Worm (Caenorhabditis elegans) whole organism, L2 larva: ENCODE measurements around the gene T04F3.1.

Experiments used
- F13H6.1 ChIP-seq: sonication (generic microtip); optimal IDR thresholded peaks from 2 replicates; lab custom pipeline; 2016; ENCODE audit warnings: missing genetic modification characterization, missing compliant biosample characterization
- R02D3.7 ChIP-seq: fragments of 150-350 bp; optimal IDR thresholded peaks from 2 replicates; lab custom pipeline; 2014; ENCODE audit warnings: missing biosample characterization, missing genetic modification characterization
- elt-3 ChIP-seq: sonication (generic microtip); optimal IDR thresholded peaks from 2 replicates; lab custom pipeline; 2017; ENCODE audit warnings: missing biosample characterization, missing genetic modification characterization
- fos-1 ChIP-seq: fragments of 150-350 bp; optimal IDR thresholded peaks from 2 replicates; lab custom pipeline; 2014; ENCODE audit warnings: missing biosample characterization, missing genetic modification characterization
- mbf-1 ChIP-seq: sonication (generic microtip); optimal IDR thresholded peaks from 2 replicates; lab custom pipeline; 2017; ENCODE audit warnings: missing biosample characterization, missing genetic modification characterization
- nhr-23 ChIP-seq: fragments of 150-350 bp; optimal IDR thresholded peaks from 2 replicates; lab custom pipeline; 2014; ENCODE audit warnings: missing biosample characterization, missing genetic modification reagents, missing genetic modification characterization
- nhr-237 ChIP-seq: fragments of 150-350 bp; optimal IDR thresholded peaks from 2 replicates; lab custom pipeline; 2014; ENCODE audit warnings: missing biosample characterization, missing genetic modification characterization
- nhr-6 ChIP-seq: fragments of 150-350 bp; optimal IDR thresholded peaks from 2 replicates; lab custom pipeline; 2014; ENCODE audit warnings: missing biosample characterization, missing genetic modification characterization
- skn-1 ChIP-seq: sonication (generic microtip); optimal IDR thresholded peaks from 2 replicates; lab custom pipeline; 2017; ENCODE audit warnings: missing biosample characterization, missing genetic modification characterization
- ztf-1 ChIP-seq: fragments of 200-800 bp; sonication (Bioruptor generic); conservative IDR thresholded peaks from 2 replicates; pipeline ENCODE4 v1.3.6; 2022; ENCODE audit warnings: missing genetic modification characterization, missing compliant biosample characterization
- ztf-11 ChIP-seq: sonication (generic microtip); optimal IDR thresholded peaks from 2 replicates; lab custom pipeline; 2017; ENCODE audit warnings: missing biosample characterization, missing genetic modification characterization

- TF ChIP-seq elt-3 (tag; lab: Kevin White, UChicago) (no peak), mbf-1 (no peak), nhr-23 (no peak), nhr-6 (tag; lab: Kevin White, UChicago) (no peak), nhr-237 (tag; lab: Kevin White, UChicago) (no peak), F13H6.1 (tag; lab: Kevin White, UChicago) (no peak), fos-1 (no peak), ztf-11 (tag; lab: Kevin White, UChicago) (no peak), skn-1 (no peak), ztf-1 (no peak), R02D3.7 (tag; lab: Kevin White, UChicago) (no peak)
These were observed 42.4 kb upstream of the T04F3.1 start for ce11 chrV:11697482-11697881.
